Worm (Caenorhabditis elegans) whole organism, late embryonic: ENCODE data around the gene sfxn-1.1.

Source experiments
- C08G9.2 ChIP-seq: sonication (generic microtip); optimal IDR thresholded peaks from 2 replicates; lab custom pipeline; 2016; ENCODE audit warnings: mild to moderate bottlenecking, missing genetic modification characterization, moderate library complexity, missing compliant biosample characterization
- C38D4.7 ChIP-seq: fragments of 200-800 bp; sonication (Bioruptor generic); optimal IDR thresholded peaks from 2 replicates; lab custom pipeline; 2018; ENCODE audit warnings: mild to moderate bottlenecking, missing genetic modification characterization, moderate library complexity, missing compliant biosample characterization
- F13H6.1 ChIP-seq: sonication (generic microtip); optimal IDR thresholded peaks from 2 replicates; lab custom pipeline; 2016; ENCODE audit warnings: missing genetic modification characterization, missing compliant biosample characterization
- K02D7.2 ChIP-seq: sonication (generic microtip); optimal IDR thresholded peaks from 2 replicates; lab custom pipeline; 2017; ENCODE audit warnings: mild to moderate bottlenecking, missing genetic modification characterization, missing compliant biosample characterization
- K09A11.1 ChIP-seq: sonication (generic microtip); optimal IDR thresholded peaks from 2 replicates; lab custom pipeline; 2017; ENCODE audit warnings: antibody characterized with exemption, mild to moderate bottlenecking, missing genetic modification characterization, missing compliant biosample characterization; ENCODE audit not compliant: insufficient read depth
- ahr-1 ChIP-seq: sonication (generic microtip); optimal IDR thresholded peaks from 2 replicates; lab custom pipeline; 2016; ENCODE audit warnings: missing genetic modification characterization, missing compliant biosample characterization
- ama-1 ChIP-seq: fragments of 150-350 bp; optimal IDR thresholded peaks from 2 replicates; lab custom pipeline; 2014
- ceh-19 ChIP-seq: fragments of 200-800 bp; sonication (Bioruptor generic); optimal IDR thresholded peaks from 2 replicates; lab custom pipeline; 2018; ENCODE audit warnings: mild to moderate bottlenecking, missing genetic modification characterization, missing compliant biosample characterization
- ceh-2 ChIP-seq: sonication (generic microtip); optimal IDR thresholded peaks from 2 replicates; lab custom pipeline; 2016; ENCODE audit warnings: missing genotype, missing genetic modification characterization, missing compliant biosample characterization
- ceh-22 ChIP-seq: sonication (generic microtip); optimal IDR thresholded peaks from 2 replicates; lab custom pipeline; 2017; ENCODE audit warnings: missing biosample characterization, missing genetic modification characterization
- ceh-24 ChIP-seq: sonication (generic microtip); optimal IDR thresholded peaks from 2 replicates; lab custom pipeline; 2016; ENCODE audit warnings: mild to moderate bottlenecking, missing genetic modification characterization, missing compliant biosample characterization
- ceh-31 ChIP-seq: sonication (generic microtip); optimal IDR thresholded peaks from 2 replicates; lab custom pipeline; 2016; ENCODE audit warnings: missing genetic modification characterization, missing compliant biosample characterization
- ceh-48 ChIP-seq: sonication (generic microtip); optimal IDR thresholded peaks from 2 replicates; lab custom pipeline; 2016; ENCODE audit warnings: missing genetic modification characterization, inconsistent platforms, missing compliant biosample characterization
- ceh-6 ChIP-seq: fragments of 200-800 bp; sonication (Bioruptor generic); optimal IDR thresholded peaks from 2 replicates; lab custom pipeline; 2018; ENCODE audit warnings: mild to moderate bottlenecking, missing genetic modification characterization, missing compliant biosample characterization
- ceh-9 ChIP-seq: sonication (generic microtip); optimal IDR thresholded peaks from 2 replicates; lab custom pipeline; 2016; ENCODE audit warnings: mild to moderate bottlenecking, missing genetic modification characterization, inconsistent platforms, missing compliant biosample characterization
- che-1 ChIP-seq: sonication (generic microtip); optimal IDR thresholded peaks from 2 replicates; lab custom pipeline; 2016; ENCODE audit warnings: mild to moderate bottlenecking, missing genetic modification characterization, missing compliant biosample characterization
- dmd-4 ChIP-seq: sonication (generic microtip); optimal IDR thresholded peaks from 2 replicates; lab custom pipeline; 2016; ENCODE audit warnings: borderline replicate concordance, missing genetic modification characterization, missing compliant biosample characterization
- elt-2 ChIP-seq: sonication (generic microtip); optimal IDR thresholded peaks from 2 replicates; lab custom pipeline; 2016; ENCODE audit warnings: missing genetic modification reagents, missing genetic modification characterization, missing compliant biosample characterization
- elt-4 ChIP-seq: sonication (generic microtip); optimal IDR thresholded peaks from 2 replicates; lab custom pipeline; 2016; ENCODE audit warnings: missing genetic modification characterization, missing compliant biosample characterization
- fax-1 ChIP-seq: sonication (generic microtip); optimal IDR thresholded peaks from 2 replicates; lab custom pipeline; 2016; ENCODE audit warnings: missing genotype, missing genetic modification characterization, missing compliant biosample characterization
- fkh-10 ChIP-seq: fragments of 150-350 bp; optimal IDR thresholded peaks from 2 replicates; lab custom pipeline; 2014; ENCODE audit warnings: missing biosample characterization, missing genetic modification reagents, missing genetic modification characterization
- fkh-6 ChIP-seq: sonication (generic microtip); optimal IDR thresholded peaks from 2 replicates; lab custom pipeline; 2016; ENCODE audit warnings: missing genetic modification characterization, missing compliant biosample characterization
- gmeb-2 ChIP-seq: sonication (generic microtip); optimal IDR thresholded peaks from 2 replicates; lab custom pipeline; 2016; ENCODE audit warnings: missing genetic modification characterization, inconsistent platforms, missing compliant biosample characterization
- hlh-13 ChIP-seq: fragments of 200-800 bp; sonication (Bioruptor generic); optimal IDR thresholded peaks from 2 replicates; lab custom pipeline; 2018; ENCODE audit warnings: mild to moderate bottlenecking, missing genetic modification characterization, missing compliant biosample characterization
- hlh-15 ChIP-seq: sonication (generic microtip); optimal IDR thresholded peaks from 2 replicates; lab custom pipeline; 2016; ENCODE audit warnings: missing genetic modification characterization, missing compliant biosample characterization
- hlh-6 ChIP-seq: sonication (generic microtip); optimal IDR thresholded peaks from 2 replicates; lab custom pipeline; 2016; ENCODE audit warnings: missing genotype, missing genetic modification characterization, missing compliant biosample characterization
- lin-11 ChIP-seq: fragments of 200-800 bp; sonication (Bioruptor generic); optimal IDR thresholded peaks from 2 replicates; lab custom pipeline; 2018; ENCODE audit warnings: mild to moderate bottlenecking, missing genetic modification characterization, missing compliant biosample characterization
- mec-3 ChIP-seq: sonication (generic microtip); optimal IDR thresholded peaks from 2 replicates; lab custom pipeline; 2016; ENCODE audit warnings: borderline replicate concordance, missing genetic modification characterization, missing compliant biosample characterization
- nhr-11 ChIP-seq: fragments of 150-350 bp; optimal IDR thresholded peaks from 2 replicates; lab custom pipeline; 2014; ENCODE audit warnings: missing biosample characterization, missing genetic modification characterization
- npax-4 ChIP-seq: sonication (generic microtip); optimal IDR thresholded peaks from 2 replicates; lab custom pipeline; 2016; ENCODE audit warnings: missing genetic modification characterization, missing compliant biosample characterization
- pha-4 ChIP-seq: fragments of 150-350 bp; optimal IDR thresholded peaks from 2 replicates; lab custom pipeline; 2018; ENCODE audit warnings: missing biosample characterization, missing genetic modification reagents, missing genetic modification characterization
- ref-2 ChIP-seq: sonication (generic microtip); optimal IDR thresholded peaks from 2 replicates; lab custom pipeline; 2016; ENCODE audit warnings: missing genetic modification characterization, missing compliant biosample characterization
- rnt-1 ChIP-seq: sonication (generic microtip); optimal IDR thresholded peaks from 2 replicates; lab custom pipeline; 2016; ENCODE audit warnings: missing genetic modification characterization, missing compliant biosample characterization
- sdc-2 ChIP-seq: sonication (generic microtip); optimal IDR thresholded peaks from 2 replicates; lab custom pipeline; 2016; ENCODE audit warnings: missing genotype, missing genetic modification characterization, missing compliant biosample characterization
- syd-9 ChIP-seq: sonication (generic microtip); optimal IDR thresholded peaks from 2 replicates; lab custom pipeline; 2016; ENCODE audit warnings: mild to moderate bottlenecking, missing genetic modification characterization, moderate library complexity, missing compliant biosample characterization
- unc-42 ChIP-seq: sonication (generic microtip); optimal IDR thresholded peaks from 2 replicates; lab custom pipeline; 2016; ENCODE audit warnings: missing genotype, missing genetic modification characterization, missing compliant biosample characterization
- unc-86 ChIP-seq: sonication (generic microtip); optimal IDR thresholded peaks from 2 replicates; lab custom pipeline; 2016; ENCODE audit warnings: missing genetic modification characterization, missing compliant biosample characterization
- ztf-16 ChIP-seq: sonication (generic microtip); optimal IDR thresholded peaks from 2 replicates; lab custom pipeline; 2017; ENCODE audit warnings: missing genetic modification characterization, missing compliant biosample characterization

Gene sfxn-1.1

ce11 chrII:9490589-9490988 is 28.1 kb downstream of the sfxn-1.1 start:
- TF ChIP-seq ceh-2: no peak
- no peak for TF ChIP-seq unc-86 (tag; lab: Kevin White, UChicago)

ce11 chrII:9489922-9490321 is 28.8 kb downstream of the sfxn-1.1 start:
- no peak for TF ChIP-seq C38D4.7 (GFP tag; lab: Kevin White, UChicago)
- TF ChIP-seq ceh-6 (GFP tag; lab: Kevin White, UChicago): no peak
- no peak for TF ChIP-seq ceh-9 (tag; lab: Kevin White, UChicago)
- TF ChIP-seq mec-3: no peak
- no peak for TF ChIP-seq gmeb-2 (tag; lab: Kevin White, UChicago)
- no peak for TF ChIP-seq ceh-19 (GFP tag; lab: Kevin White, UChicago)
- TF ChIP-seq pha-4 (tag; lab: Kevin White, UChicago): no peak
- no peak for TF ChIP-seq ceh-24 (tag; lab: Kevin White, UChicago)
- TF ChIP-seq fkh-6 (tag; lab: Kevin White, UChicago): no peak
- no peak for TF ChIP-seq che-1
- TF ChIP-seq fkh-10 (GFP tag; lab: Kevin White, UChicago): no peak
- no peak for TF ChIP-seq dmd-4
- no peak for TF ChIP-seq rnt-1 (tag; lab: Kevin White, UChicago)
- no peak for TF ChIP-seq ceh-2
- no peak for TF ChIP-seq ceh-22 (tag; lab: Kevin White, UChicago)
- TF ChIP-seq sdc-2 (tag; lab: Kevin White, UChicago): no peak
- no peak for TF ChIP-seq K09A11.1
- TF ChIP-seq syd-9 (tag; lab: Kevin White, UChicago): no peak
- no peak for TF ChIP-seq elt-4 (tag; lab: Kevin White, UChicago)
- no peak for TF ChIP-seq K02D7.2 (tag; lab: Kevin White, UChicago)

- TF ChIP-seq ceh-31 (tag; lab: Kevin White, UChicago): peak; percentile 23
- no peak for TF ChIP-seq fkh-6 (tag; lab: Kevin White, UChicago)
Measured at ce11 chrII:9487337-9487950, 31.2 kb downstream of the sfxn-1.1 start, which contains the start of gene T19H5.4. TSS of gene T19H5.4 (minus strand) at chrII:9487387.

ce11 chrII:9485081-9485730 is 33.5 kb downstream of the sfxn-1.1 start:
- TF ChIP-seq F13H6.1 (tag; lab: Kevin White, UChicago) (no peak), lin-11 (tag; lab: Kevin White, UChicago) (no peak), syd-9 (tag; lab: Kevin White, UChicago) (no peak), dmd-4 (no peak), C08G9.2 (no peak), unc-86 (tag; lab: Kevin White, UChicago) (no peak), ama-1 (lab: Kevin White, UChicago) (no peak)

- TF ChIP-seq K09A11.1 (no peak), elt-2 (peak; percentile 28), dmd-4 (no peak), hlh-6 (tag; lab: Kevin White, UChicago) (no peak), nhr-11 (tag; lab: Kevin White, UChicago) (no peak), unc-42 (no peak)
Measured at ce11 chrII:9483342-9483741, 35.3 kb downstream of the sfxn-1.1 start.

ce11 chrII:9482529-9482928 is 36.2 kb downstream of the sfxn-1.1 start:
- TF ChIP-seq pha-4 (tag; lab: Kevin White, UChicago) (no peak), hlh-13 (GFP tag; lab: Kevin White, UChicago) (no peak), ceh-9 (tag; lab: Kevin White, UChicago) (no peak), ceh-48 (tag; lab: Kevin White, UChicago) (no peak), ztf-16 (tag; lab: Kevin White, UChicago) (no peak), ref-2 (tag; lab: Kevin White, UChicago) (no peak), ahr-1 (tag; lab: Kevin White, UChicago) (no peak), syd-9 (tag; lab: Kevin White, UChicago) (no peak), npax-4 (tag; lab: Kevin White, UChicago) (no peak), nhr-11 (tag; lab: Kevin White, UChicago) (no peak), fax-1 (tag; lab: Kevin White, UChicago) (no peak), F13H6.1 (tag; lab: Kevin White, UChicago) (no peak), ceh-19 (GFP tag; lab: Kevin White, UChicago) (no peak), ceh-22 (tag; lab: Kevin White, UChicago) (no peak), hlh-15 (tag; lab: Kevin White, UChicago) (no peak)
